Fruit fly (Drosophila melanogaster): ENCODE results near the gene Glg1.

- TF ChIP-seq D1 (tag; optimal IDR thresholded peaks at IDR 0.05) (no peak), CG13204 (GFP tag; optimal IDR thresholded peaks at IDR 0.05) (no peak), Ets98B (GFP tag; IDR thresholded peaks at IDR 0.05) (no peak), CG9948 (tag; optimal IDR thresholded peaks at IDR 0.05) (no peak), rn (GFP tag; IDR thresholded peaks at IDR 0.05) (no peak), CG14655 (GFP tag; optimal IDR thresholded peaks at IDR 0.05) (no peak), CG12605 (GFP tag; IDR thresholded peaks at IDR 0.05) (no peak), fd96Ca (GFP tag; IDR thresholded peaks at IDR 0.05) (no peak), Snoo (tag; optimal IDR thresholded peaks at IDR 0.05) (no peak), gl (tag; optimal IDR thresholded peaks at IDR 0.05) (no peak), CG32121 (GFP tag; IDR thresholded peaks at IDR 0.05) (no peak), EcR (GFP tag; optimal IDR thresholded peaks at IDR 0.05) (no peak)
These were observed 48.6 kb downstream of the Glg1 start for dm6 chr3L:21458736-21459135.

All from whole organism, pupa.